Worm (Caenorhabditis elegans) whole organism, L4 larva: ENCODE results near the gene sdz-7.

Experiments used
- ZK546.5 ChIP-seq, 2 experiments: sonication (generic microtip); optimal IDR thresholded peaks; 2 replicates each; lab custom pipeline; 2017; ENCODE audit warnings: missing biosample characterization in 2 of 2, missing genetic modification characterization in 2 of 2
- nhr-111 ChIP-seq: fragments of 200-800 bp; sonication (Bioruptor generic); optimal IDR thresholded peaks from 2 replicates; lab custom pipeline; 2018; ENCODE audit warnings: mild to moderate bottlenecking, missing genetic modification characterization, missing compliant biosample characterization
- skn-1 ChIP-seq: fragments of 150-350 bp; optimal IDR thresholded peaks from 2 replicates; lab custom pipeline; 2014; ENCODE audit warnings: missing biosample characterization, missing genetic modification characterization
- snpc-4 ChIP-seq: fragments of 150-350 bp; optimal IDR thresholded peaks from 2 replicates; lab custom pipeline; 2014; ENCODE audit warnings: missing biosample characterization, missing genetic modification characterization
- ztf-11 ChIP-seq: fragments of 150-350 bp; optimal IDR thresholded peaks from 2 replicates; lab custom pipeline; 2014; ENCODE audit warnings: missing biosample characterization, missing genetic modification characterization

ce11 chrII:3896920-3897319 lies 19.1 kb upstream of the sdz-7 start:
- TF ChIP-seq skn-1 (tag; lab: Kevin White, UChicago) = no peak
- TF ChIP-seq snpc-4 (tag; lab: Kevin White, UChicago) = no peak
- TF ChIP-seq ZK546.5 (tag; optimal IDR thresholded peaks at IDR 0.05; lab: Kevin White, UChicago) = no peak
- no peak for TF ChIP-seq ztf-11 (tag; lab: Kevin White, UChicago)
- no peak for TF ChIP-seq nhr-111 (GFP tag; lab: Kevin White, UChicago)
